Worm (Caenorhabditis elegans) whole organism, L3 larva: ENCODE results near the gene M163.7.

ENCODE experiments used
- R02D3.7 ChIP-seq: fragments of 150-350 bp; optimal IDR thresholded peaks from 2 replicates; lab custom pipeline; 2014; ENCODE audit warnings: missing biosample characterization, missing genetic modification characterization
- ama-1 ChIP-seq: fragments of 150-350 bp; optimal IDR thresholded peaks from 2 replicates; lab custom pipeline; 2018
- ceh-82 ChIP-seq: fragments of 150-350 bp; optimal IDR thresholded peaks from 2 replicates; lab custom pipeline; 2014; ENCODE audit warnings: missing biosample characterization, missing genetic modification characterization
- ceh-9 ChIP-seq: sonication (generic microtip); optimal IDR thresholded peaks from 2 replicates; lab custom pipeline; 2018; ENCODE audit warnings: missing biosample characterization, missing genetic modification characterization
- egl-27 ChIP-seq: sonication (generic microtip); optimal IDR thresholded peaks from 4 replicates; lab custom pipeline; 2017; ENCODE audit warnings: missing biosample characterization, missing genetic modification reagents, missing genetic modification characterization
- egl-5 ChIP-seq: fragments of 150-350 bp; optimal IDR thresholded peaks from 2 replicates; lab custom pipeline; 2017; ENCODE audit warnings: missing biosample characterization, missing genetic modification reagents, missing genetic modification characterization, inconsistent platforms
- elt-1 ChIP-seq: fragments of 150-350 bp; optimal IDR thresholded peaks from 2 replicates; lab custom pipeline; 2014; ENCODE audit warnings: missing biosample characterization, missing genetic modification characterization
- elt-2 ChIP-seq: sonication (generic microtip); optimal IDR thresholded peaks from 2 replicates; lab custom pipeline; 2016; ENCODE audit warnings: missing genetic modification reagents, mild to moderate bottlenecking, missing genetic modification characterization, missing compliant biosample characterization
- eor-1 ChIP-seq, 2 experiments: fragments of 150-350 bp; optimal IDR thresholded peaks; 2 replicates each; lab custom pipeline; 2014 to 2018; ENCODE audit warnings: missing biosample characterization in 2 of 2, missing genetic modification characterization in 2 of 2
- fkh-10 ChIP-seq: sonication (generic microtip); optimal IDR thresholded peaks from 2 replicates; lab custom pipeline; 2017; ENCODE audit warnings: missing biosample characterization, missing genetic modification reagents, missing genetic modification characterization
- fkh-2 ChIP-seq: fragments of 150-350 bp; optimal IDR thresholded peaks from 2 replicates; lab custom pipeline; 2014; ENCODE audit warnings: missing biosample characterization, missing genetic modification reagents, missing genetic modification characterization
- fos-1 ChIP-seq: fragments of 150-350 bp; optimal IDR thresholded peaks from 2 replicates; lab custom pipeline; 2014; ENCODE audit warnings: missing biosample characterization, missing genetic modification characterization
- jun-1 ChIP-seq: fragments of 150-350 bp; optimal IDR thresholded peaks from 2 replicates; lab custom pipeline; 2014; ENCODE audit warnings: missing biosample characterization, missing genetic modification reagents, missing genetic modification characterization
- mdl-1 ChIP-seq: fragments of 150-350 bp; optimal IDR thresholded peaks from 2 replicates; lab custom pipeline; 2014; ENCODE audit warnings: missing biosample characterization, missing genetic modification characterization
- mml-1 ChIP-seq: fragments of 150-350 bp; sonication (generic microtip); optimal IDR thresholded peaks from 3 replicates; lab custom pipeline; 2014; ENCODE audit warnings: missing biosample characterization, missing genetic modification characterization
- nfya-1 ChIP-seq: sonication (generic microtip); optimal IDR thresholded peaks from 2 replicates; lab custom pipeline; 2017; ENCODE audit warnings: missing genetic modification characterization, mild to moderate bottlenecking, missing compliant biosample characterization, antibody characterized with exemption, moderate library complexity; ENCODE audit not compliant: insufficient read depth
- nhr-11 ChIP-seq: fragments of 150-350 bp; optimal IDR thresholded peaks from 2 replicates; lab custom pipeline; 2014; ENCODE audit warnings: missing biosample characterization, missing genetic modification characterization
- nhr-12 ChIP-seq: fragments of 150-350 bp; optimal IDR thresholded peaks from 2 replicates; lab custom pipeline; 2014; ENCODE audit warnings: missing biosample characterization, missing genetic modification characterization
- nhr-23 ChIP-seq: fragments of 150-350 bp; optimal IDR thresholded peaks from 2 replicates; lab custom pipeline; 2014; ENCODE audit warnings: missing biosample characterization, missing genetic modification reagents, missing genetic modification characterization
- nhr-237 ChIP-seq: fragments of 150-350 bp; optimal IDR thresholded peaks from 2 replicates; lab custom pipeline; 2014; ENCODE audit warnings: missing biosample characterization, missing genetic modification characterization
- nhr-25 ChIP-seq: sonication (generic microtip); optimal IDR thresholded peaks from 2 replicates; lab custom pipeline; 2017; ENCODE audit warnings: missing biosample characterization, missing genetic modification characterization
- nhr-28 ChIP-seq: fragments of 150-350 bp; optimal IDR thresholded peaks from 2 replicates; lab custom pipeline; 2014; ENCODE audit warnings: missing biosample characterization, missing genetic modification characterization
- nhr-43 ChIP-seq: sonication (generic microtip); optimal IDR thresholded peaks from 2 replicates; lab custom pipeline; 2016; ENCODE audit warnings: mild to moderate bottlenecking, missing genetic modification characterization, missing compliant biosample characterization; ENCODE audit not compliant: poor library complexity, severe bottlenecking
- nhr-67 ChIP-seq: fragments of 150-350 bp; optimal IDR thresholded peaks from 2 replicates; lab custom pipeline; 2014; ENCODE audit warnings: missing biosample characterization, missing genetic modification characterization
- pha-4 ChIP-seq: fragments of 150-350 bp; optimal IDR thresholded peaks from 2 replicates; lab custom pipeline; 2014; ENCODE audit warnings: missing biosample characterization, missing genetic modification reagents, missing genetic modification characterization
- pqm-1 ChIP-seq: fragments of 150-350 bp; optimal IDR thresholded peaks from 2 replicates; lab custom pipeline; 2017; ENCODE audit warnings: missing biosample characterization, missing genetic modification characterization, inconsistent platforms
- sea-2 ChIP-seq: fragments of 150-350 bp; sonication (generic microtip); optimal IDR thresholded peaks from 4 replicates; lab custom pipeline; 2014; ENCODE audit warnings: missing biosample characterization, missing genetic modification reagents, missing genetic modification characterization
- skn-1 ChIP-seq: fragments of 150-350 bp; optimal IDR thresholded peaks from 2 replicates; lab custom pipeline; 2014; ENCODE audit warnings: missing biosample characterization, missing genetic modification characterization
- unc-39 ChIP-seq: sonication (generic microtip); optimal IDR thresholded peaks from 4 replicates; lab custom pipeline; 2017; ENCODE audit warnings: missing biosample characterization, missing genetic modification characterization
- unc-62 ChIP-seq: fragments of 150-350 bp; sonication (generic microtip); optimal IDR thresholded peaks from 4 replicates; lab custom pipeline; 2014; ENCODE audit warnings: missing biosample characterization, missing genetic modification reagents, missing genetic modification characterization
- zag-1 ChIP-seq: fragments of 150-350 bp; optimal IDR thresholded peaks from 2 replicates; lab custom pipeline; 2014; ENCODE audit warnings: missing biosample characterization, missing genetic modification characterization
- ztf-11 ChIP-seq: fragments of 150-350 bp; optimal IDR thresholded peaks from 2 replicates; lab custom pipeline; 2014; ENCODE audit warnings: missing biosample characterization, missing genetic modification characterization
- ztf-4 ChIP-seq: fragments of 150-350 bp; optimal IDR thresholded peaks from 2 replicates; lab custom pipeline; 2014; ENCODE audit warnings: missing biosample characterization, missing genetic modification characterization

Gene M163.7

ce11 chrX:14428052-14428451 is 36.6 kb upstream of the M163.7 start, which contains the start of gene F23D12.1:
TSS of gene F23D12.1 (minus strand) at chrX:14428152.
- TF ChIP-seq pha-4 (tag; lab: Kevin White, UChicago) (no peak), mdl-1 (tag; lab: Kevin White, UChicago) (no peak), skn-1 (tag; lab: Kevin White, UChicago) (no peak), fos-1 (tag; lab: Kevin White, UChicago) (no peak), nhr-67 (tag; lab: Kevin White, UChicago) (no peak), egl-5 (no peak), sea-2 (GFP tag; lab: Kevin White, UChicago) (no peak), nhr-28 (tag; lab: Kevin White, UChicago) (no peak)

ce11 chrX:14430436-14430835 is 34.2 kb upstream of the M163.7 start:
- TF ChIP-seq unc-62 (GFP tag; lab: Kevin White, UChicago) (no peak), zag-1 (tag; lab: Kevin White, UChicago) (no peak), nhr-23 (tag; lab: Kevin White, UChicago) (no peak), nhr-25 (tag; lab: Kevin White, UChicago) (no peak), fkh-2 (tag; lab: Kevin White, UChicago) (no peak), pha-4 (tag; lab: Kevin White, UChicago) (no peak), ztf-11 (tag; lab: Kevin White, UChicago) (no peak), egl-5 (no peak), nhr-67 (tag; lab: Kevin White, UChicago) (no peak), unc-39 (tag; lab: Kevin White, UChicago) (no peak), egl-27 (tag; lab: Kevin White, UChicago) (no peak), ceh-82 (tag; lab: Kevin White, UChicago) (no peak), mdl-1 (tag; lab: Kevin White, UChicago) (no peak), nhr-237 (tag; lab: Kevin White, UChicago) (no peak)

DNA sequence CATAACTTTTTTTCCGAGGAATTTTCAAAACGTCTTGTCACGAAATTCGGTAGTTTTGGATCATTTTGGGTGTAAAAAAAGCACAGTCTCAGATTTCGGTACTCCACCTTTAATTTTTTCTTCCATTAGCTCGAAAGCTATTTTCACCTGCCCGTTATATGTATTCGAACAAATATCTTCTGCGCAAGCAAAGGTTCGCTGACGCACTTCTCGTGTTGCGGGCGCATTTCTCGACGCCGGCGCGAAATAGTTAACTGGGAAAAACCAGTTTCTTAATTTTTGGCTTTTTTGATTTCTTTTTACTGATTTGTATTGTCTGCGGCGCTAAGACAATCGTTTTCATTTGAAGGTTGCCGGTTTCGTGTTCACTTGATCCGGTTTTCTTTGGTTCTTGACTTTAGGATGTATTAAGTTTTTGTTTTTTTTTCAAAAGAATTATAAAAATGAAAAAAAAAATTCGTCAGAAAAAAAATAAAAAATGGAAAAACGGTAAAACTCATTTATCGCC is 28.9 kb upstream of the M163.7 start:
- no peak for TF ChIP-seq nhr-12 (tag; lab: Kevin White, UChicago)
- no peak for TF ChIP-seq mml-1 (tag; lab: Kevin White, UChicago)
- no peak for TF ChIP-seq unc-62 (GFP tag; lab: Kevin White, UChicago)
- TF ChIP-seq ztf-4 (tag; lab: Kevin White, UChicago), result no peak
- TF ChIP-seq nhr-11 (tag; lab: Kevin White, UChicago), result no peak
- no peak for TF ChIP-seq mdl-1 (tag; lab: Kevin White, UChicago)
- TF ChIP-seq, all 47 proteins: peak for 0

DNA sequence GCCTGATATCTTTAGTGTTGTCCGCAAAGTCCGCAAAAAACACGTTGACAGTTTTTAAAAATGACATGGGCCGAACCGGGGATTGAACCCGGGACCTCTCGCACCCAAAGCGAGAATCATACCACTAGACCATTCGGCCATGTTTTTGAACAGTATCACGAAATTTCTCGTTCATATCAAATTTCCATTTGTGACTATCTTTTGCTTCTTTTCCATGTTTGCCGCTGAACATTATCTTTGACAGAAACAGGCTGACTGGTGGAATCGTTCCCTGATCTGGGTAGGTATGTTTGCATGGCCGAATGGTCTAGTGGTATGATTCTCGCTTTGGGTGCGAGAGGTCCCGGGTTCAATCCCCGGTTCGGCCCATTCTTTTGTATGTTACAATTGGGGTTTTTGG is 26.8 kb upstream of the M163.7 start:
- TF ChIP-seq nfya-1 (tag; lab: Kevin White, UChicago) (peak; percentile 16), nhr-43 (tag; lab: Kevin White, UChicago) (peak; percentile 59)
- TF ChIP-seq, all 47 proteins: peak for 2; not testable (repeated sequence) for 45

- TF ChIP-seq R02D3.7 (tag; lab: Kevin White, UChicago), result no peak
- no peak for TF ChIP-seq ceh-9 (tag; lab: Kevin White, UChicago)
- TF ChIP-seq ama-1, result no peak
- TF ChIP-seq mml-1 (tag; lab: Kevin White, UChicago), result no peak
- no peak for TF ChIP-seq jun-1 (tag; lab: Kevin White, UChicago)
- TF ChIP-seq fkh-10, result no peak
- TF ChIP-seq nhr-25 (tag; lab: Kevin White, UChicago), result no peak
- no peak for TF ChIP-seq eor-1 (tag; optimal IDR thresholded peaks at IDR 0.05; lab: Kevin White, UChicago)
- no peak for TF ChIP-seq ztf-4 (tag; lab: Kevin White, UChicago)
- TF ChIP-seq nhr-43 (tag; lab: Kevin White, UChicago), result no peak
- no peak for TF ChIP-seq egl-5
- no peak for TF ChIP-seq unc-62 (GFP tag; lab: Kevin White, UChicago)
- TF ChIP-seq nhr-11 (tag; lab: Kevin White, UChicago), result no peak
- no peak for TF ChIP-seq pqm-1 (tag; lab: Kevin White, UChicago)
- TF ChIP-seq nfya-1 (tag; lab: Kevin White, UChicago), result no peak
- TF ChIP-seq fos-1 (tag; lab: Kevin White, UChicago), result no peak
- TF ChIP-seq elt-2 (tag; lab: Kevin White, UChicago), result no peak
- TF ChIP-seq skn-1 (tag; lab: Kevin White, UChicago), result no peak
- TF ChIP-seq elt-1 (tag; lab: Kevin White, UChicago), result no peak
Measured at ce11 chrX:14442321-14442720, 22.3 kb upstream of the M163.7 start, which contains the start of gene F23D12.3. TSS of gene F23D12.3 (plus strand) at chrX:14442621.
